Fruit fly (Drosophila melanogaster): Measurements from ENCODE around the gene CG11755.

CG11755 gene

DNA sequence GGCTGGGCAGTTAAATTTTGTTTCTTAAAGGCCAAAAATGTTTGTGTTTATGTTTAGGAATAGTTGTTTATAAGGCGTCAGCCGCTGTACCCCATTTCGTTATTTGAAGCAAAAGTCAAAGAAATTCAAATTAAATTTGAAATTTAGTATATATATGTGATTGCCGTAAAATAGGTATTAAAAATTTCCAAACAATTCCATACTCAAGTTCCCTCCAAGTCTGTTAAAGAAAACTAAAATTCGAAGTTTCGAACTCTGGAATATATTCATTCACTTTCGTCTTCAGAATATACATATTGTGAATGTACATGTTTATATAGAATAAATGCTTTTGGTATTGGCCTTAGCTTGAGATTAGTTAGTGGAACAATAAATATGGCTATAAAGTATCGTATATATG lies 16.1 kb upstream of the CG11755 start, which contains the start of gene bel:
Gene bel (minus strand): TSS at position 101 of the 400 bp plus-strand sequence.
- TF ChIP-seq Myc (optimal IDR thresholded peaks at IDR 0.05) (no peak), psq (optimal IDR thresholded peaks at IDR 0.05) (no peak)

DNA sequence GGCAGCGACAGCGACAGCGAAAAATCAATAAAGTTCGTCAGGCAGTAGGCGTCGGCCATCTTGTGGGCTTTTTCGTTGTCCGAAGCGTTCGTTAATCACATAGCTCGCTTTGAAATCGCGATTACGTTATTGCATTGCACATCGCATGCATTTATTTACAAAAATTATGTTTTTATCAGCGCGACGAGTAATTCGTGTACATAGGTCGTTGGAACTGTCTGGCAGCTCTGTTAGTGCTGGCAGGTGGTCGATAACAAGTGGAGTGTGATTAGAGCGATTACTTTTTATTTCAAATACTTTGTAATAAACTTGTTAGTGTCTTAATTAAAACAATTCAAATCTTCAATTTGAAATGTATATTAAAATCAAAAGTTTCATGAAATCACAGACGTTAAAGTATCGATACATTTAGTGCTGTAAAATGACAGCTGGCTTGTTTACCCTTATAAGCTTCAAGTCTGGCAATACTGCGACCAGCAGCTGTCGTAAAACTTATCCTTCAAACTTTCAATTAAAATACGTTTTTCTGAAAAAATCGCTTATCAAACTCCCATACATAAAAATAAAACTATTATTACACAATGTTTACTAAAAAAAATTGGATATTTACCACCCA lies 12.9 kb upstream of the CG11755 start, which contains the start of gene CG8032:
Gene CG8032 (plus strand): TSS at position 448 of the 616 bp plus-strand sequence.
- TF ChIP-seq Myc (optimal IDR thresholded peaks at IDR 0.05) (no peak), psq (optimal IDR thresholded peaks at IDR 0.05) (no peak), Sin3A (optimal IDR thresholded peaks at IDR 0.05) (no peak), ttk (optimal IDR thresholded peaks at IDR 0.05) (no peak), insv (optimal IDR thresholded peaks at IDR 0.05) (no peak), h (optimal IDR thresholded peaks at IDR 0.05) (no peak)

DNA sequence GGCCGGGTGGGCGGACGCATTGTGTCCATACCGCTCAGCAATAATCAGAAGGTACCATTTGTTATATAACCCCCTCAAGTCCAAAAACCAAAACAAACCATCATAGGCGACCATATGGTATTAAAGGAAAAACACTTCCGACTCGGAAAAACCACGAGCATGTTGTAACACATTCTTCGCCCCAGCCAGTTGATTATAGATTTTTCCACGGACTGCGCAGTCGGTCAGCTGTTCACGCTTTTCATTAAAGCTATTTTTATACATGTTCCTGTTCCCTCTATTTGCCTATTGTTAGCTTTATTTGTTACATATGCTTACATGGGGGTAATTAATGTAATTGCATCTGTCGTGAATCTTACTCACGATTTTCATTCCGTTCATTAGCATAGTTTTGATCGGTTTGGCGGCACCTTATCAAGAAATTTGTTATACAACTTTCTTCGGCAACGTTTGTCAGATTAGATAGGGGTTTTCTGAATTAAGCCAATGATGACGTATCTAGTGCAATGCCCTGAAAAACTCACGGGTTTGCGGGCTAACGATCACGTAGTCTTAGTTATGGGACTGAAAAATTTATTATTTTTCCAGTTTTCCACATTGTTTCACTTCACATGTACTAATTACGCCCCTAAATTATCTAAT lies 11.9 kb upstream of the CG11755 start:
- no peak for TF ChIP-seq h (optimal IDR thresholded peaks at IDR 0.05)
- TF ChIP-seq psq (optimal IDR thresholded peaks at IDR 0.05), result no peak

DNA sequence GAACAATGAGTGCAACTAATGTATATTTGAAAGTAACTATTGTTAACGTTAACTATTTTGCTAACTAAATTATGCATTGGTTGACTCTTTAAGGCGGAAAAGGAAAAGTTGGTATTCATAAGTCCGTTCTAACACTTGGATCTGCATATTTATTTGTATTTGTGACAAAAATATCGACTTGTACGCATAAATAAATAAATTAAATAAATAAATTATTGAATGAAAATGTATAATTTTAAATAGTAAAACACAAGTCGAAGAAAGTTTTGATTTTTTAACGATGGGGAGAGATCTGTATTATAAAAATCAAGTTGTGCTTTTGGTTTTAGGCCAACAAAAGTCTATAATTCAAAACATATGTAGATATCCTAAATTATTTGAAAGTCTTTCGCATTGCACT lies 9.1 kb upstream of the CG11755 start, which contains the start of gene CG8036:
Gene CG8036 (plus strand): TSS at position 301 of the 400 bp plus-strand sequence.
- TF ChIP-seq Sin3A (optimal IDR thresholded peaks at IDR 0.05), result no peak
- no peak for TF ChIP-seq h (optimal IDR thresholded peaks at IDR 0.05)
- TF ChIP-seq psq (optimal IDR thresholded peaks at IDR 0.05), result no peak
- TF ChIP-seq Myc (optimal IDR thresholded peaks at IDR 0.05), result no peak
- TF ChIP-seq insv (optimal IDR thresholded peaks at IDR 0.05), result no peak
- TF ChIP-seq ttk (optimal IDR thresholded peaks at IDR 0.05), result no peak

DNA sequence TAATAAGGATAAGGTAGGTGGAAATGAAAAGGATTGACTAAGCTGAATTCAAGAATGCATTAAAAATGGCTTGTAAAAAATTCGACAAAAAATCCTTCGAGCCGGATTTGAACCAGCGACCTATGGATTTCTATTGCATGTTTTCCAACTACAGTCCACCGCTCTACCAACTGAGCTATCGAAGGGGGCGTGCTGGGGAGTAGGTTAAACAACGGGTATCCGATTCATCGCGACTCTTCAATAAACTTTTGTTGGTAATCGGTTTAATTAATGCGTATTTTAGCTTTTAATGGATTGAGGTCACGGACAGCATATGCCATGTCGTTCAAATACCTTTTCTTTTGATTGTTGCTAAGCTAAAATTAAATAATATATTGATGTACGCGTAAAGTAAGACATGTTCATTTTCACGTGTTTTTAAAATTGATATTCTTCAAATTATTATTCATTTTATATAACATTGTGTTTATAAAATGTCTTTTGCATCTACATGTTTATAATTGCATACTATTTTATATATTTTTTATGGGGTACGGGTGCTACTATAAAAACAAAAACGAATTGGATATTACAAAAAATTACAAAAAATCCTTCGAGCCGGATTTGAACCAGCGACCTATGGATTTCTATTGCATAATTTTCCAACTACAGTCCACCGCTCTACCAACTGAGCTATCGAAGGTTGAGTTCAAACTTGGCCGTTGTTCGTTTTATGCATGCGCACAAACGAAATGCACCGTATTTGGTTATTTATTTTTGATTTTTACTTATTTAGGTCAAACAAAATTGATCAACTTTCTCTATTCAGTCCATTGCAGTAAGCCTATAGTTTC lies 8.5 kb upstream of the CG11755 start:
- TF ChIP-seq psq (optimal IDR thresholded peaks at IDR 0.05) (no peak), insv (optimal IDR thresholded peaks at IDR 0.05) (no peak), ttk (optimal IDR thresholded peaks at IDR 0.05) (no peak), Sin3A (optimal IDR thresholded peaks at IDR 0.05) (no peak), Myc (optimal IDR thresholded peaks at IDR 0.05) (no peak), h (optimal IDR thresholded peaks at IDR 0.05) (no peak)

DNA sequence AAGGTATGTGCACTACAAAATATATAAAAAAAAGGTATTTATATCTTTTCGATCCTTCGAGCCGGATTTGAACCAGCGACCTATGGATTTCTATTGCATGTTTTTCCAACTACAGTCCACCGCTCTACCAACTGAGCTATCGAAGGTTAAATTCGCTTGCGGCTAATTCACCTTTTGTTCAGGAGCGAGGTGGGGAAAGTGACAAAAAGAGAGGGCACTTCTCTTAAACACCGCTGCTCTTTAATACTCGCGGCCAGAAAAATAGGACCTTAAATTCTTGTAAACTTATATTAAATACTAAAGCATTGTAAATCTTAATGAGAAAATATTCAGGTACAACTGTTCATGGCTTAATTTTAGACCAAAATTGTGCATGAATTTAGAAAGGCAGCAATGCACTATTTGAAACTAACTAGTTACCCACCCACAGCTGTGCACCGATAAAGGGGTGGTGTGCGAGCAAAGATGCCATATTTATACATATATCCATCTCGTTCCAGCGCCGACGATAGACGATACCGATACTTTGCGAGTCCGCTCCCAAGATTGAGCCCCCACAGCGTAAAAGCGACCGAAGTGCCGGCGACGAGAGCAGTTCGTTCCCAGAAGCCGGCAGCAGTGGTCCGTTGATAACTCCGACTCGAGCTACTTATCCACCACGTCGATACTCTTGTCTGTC lies 7.5 kb upstream of the CG11755 start:
- no peak for TF ChIP-seq insv (optimal IDR thresholded peaks at IDR 0.05)
- TF ChIP-seq psq (optimal IDR thresholded peaks at IDR 0.05), result no peak
- no peak for TF ChIP-seq Myc (optimal IDR thresholded peaks at IDR 0.05)
- TF ChIP-seq h (optimal IDR thresholded peaks at IDR 0.05), result no peak
- no peak for TF ChIP-seq Sin3A (optimal IDR thresholded peaks at IDR 0.05)
- no peak for TF ChIP-seq ttk (optimal IDR thresholded peaks at IDR 0.05)

DNA sequence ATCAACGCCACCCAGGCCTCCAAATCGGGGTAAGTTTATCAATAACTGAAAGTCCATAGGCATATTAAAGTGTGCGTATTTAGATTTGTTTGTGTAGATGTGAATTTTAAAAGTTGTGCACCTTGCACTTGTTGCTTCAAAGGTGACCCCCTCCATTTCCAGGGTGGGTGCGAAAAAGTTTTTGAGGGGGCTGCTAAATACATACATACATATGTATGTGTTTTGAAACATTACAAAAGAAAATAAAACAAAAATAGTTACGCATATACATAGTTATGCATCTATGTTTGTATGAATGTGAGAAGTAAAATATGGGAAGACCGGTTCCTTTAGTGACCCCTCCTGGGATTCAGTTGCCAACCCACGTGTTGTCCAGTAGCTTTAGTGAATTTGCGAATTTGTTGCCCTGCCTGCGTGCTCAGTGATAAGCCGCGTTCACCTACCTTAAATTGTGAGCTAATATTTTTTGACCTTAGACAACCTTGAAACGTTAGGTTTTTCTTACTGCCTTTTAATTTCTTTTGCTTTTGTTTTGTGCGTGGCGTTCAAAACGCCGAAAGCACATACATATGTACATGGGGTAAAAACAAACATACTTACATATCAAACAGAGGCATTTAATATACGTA lies 6.7 kb upstream of the CG11755 start:
- TF ChIP-seq Myc (optimal IDR thresholded peaks at IDR 0.05) (no peak), Sin3A (optimal IDR thresholded peaks at IDR 0.05) (no peak), h (optimal IDR thresholded peaks at IDR 0.05) (no peak), psq (optimal IDR thresholded peaks at IDR 0.05) (no peak), insv (optimal IDR thresholded peaks at IDR 0.05) (no peak), ttk (optimal IDR thresholded peaks at IDR 0.05) (no peak)

DNA sequence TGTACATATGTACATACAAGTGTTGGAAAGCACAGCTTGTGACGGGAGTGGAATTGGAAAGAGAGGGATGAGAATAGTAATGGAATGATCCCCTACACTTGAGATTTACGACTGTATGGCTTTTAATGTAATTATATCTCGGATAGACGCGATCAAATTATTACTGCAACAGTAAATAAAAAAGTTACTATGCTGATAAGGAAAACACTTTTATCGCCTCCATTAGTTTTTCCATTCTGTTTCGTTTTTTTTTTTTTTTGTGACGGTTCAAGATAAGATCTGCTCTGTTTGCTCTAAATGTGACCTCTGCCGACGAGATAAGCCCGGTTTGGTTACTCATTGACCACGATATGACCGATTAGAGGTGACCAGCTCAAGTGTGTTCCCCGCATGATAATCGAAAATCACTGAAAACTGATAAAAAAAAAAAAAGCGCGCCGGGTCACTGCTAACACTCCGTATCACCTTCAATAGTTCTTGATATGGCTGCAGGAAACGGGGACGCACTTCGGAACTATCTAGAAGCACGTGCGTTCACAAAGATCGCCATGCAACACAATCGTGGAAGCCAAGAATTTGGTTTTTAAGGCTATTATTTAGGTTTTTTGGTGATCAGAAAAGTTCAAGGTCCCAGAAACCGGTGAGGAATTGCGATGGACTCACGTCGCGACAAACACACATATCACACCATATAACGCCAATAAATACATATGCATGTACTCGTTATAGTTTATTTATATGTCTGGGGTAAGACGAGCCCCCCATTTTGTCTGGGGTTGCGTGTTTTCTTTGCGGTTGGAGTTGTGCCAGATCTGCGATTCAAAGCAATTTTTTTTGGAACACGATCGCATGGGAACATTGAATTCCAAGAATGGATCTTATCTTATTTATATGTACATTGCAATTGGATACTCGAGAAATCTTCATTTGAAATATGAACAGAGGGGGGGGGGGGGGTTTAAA lies 5.9 kb upstream of the CG11755 start, which contains the start of gene p:
Gene p (minus strand): TSS at position 156 of the 963 bp plus-strand sequence.
- TF ChIP-seq ttk (optimal IDR thresholded peaks at IDR 0.05) (no peak), psq (optimal IDR thresholded peaks at IDR 0.05) (no peak), h (optimal IDR thresholded peaks at IDR 0.05) (no peak), insv (optimal IDR thresholded peaks at IDR 0.05) (no peak), Sin3A (optimal IDR thresholded peaks at IDR 0.05) (no peak), Myc (optimal IDR thresholded peaks at IDR 0.05) (no peak)

DNA sequence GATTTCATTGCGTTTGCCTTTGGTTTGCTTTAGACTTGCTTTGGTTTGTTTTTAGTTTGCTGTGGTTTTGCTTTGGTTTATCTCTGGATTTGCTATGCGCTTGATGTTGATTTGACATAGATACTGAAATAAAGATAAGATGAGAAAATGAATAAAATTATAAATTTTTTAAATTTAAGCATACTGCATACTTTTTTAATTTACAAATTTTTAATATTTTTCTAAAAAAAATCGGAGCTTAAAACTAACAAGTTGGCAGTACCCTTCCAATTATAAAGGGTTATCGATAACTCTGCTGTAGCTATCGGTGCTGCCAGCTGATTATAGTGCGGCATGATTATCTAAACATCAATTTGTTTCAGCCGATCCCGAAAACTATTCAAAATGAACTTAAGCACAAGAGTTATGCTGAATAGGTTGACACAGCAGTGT lies 2.9 kb upstream of the CG11755 start, which contains the start of gene mRpL19:
Gene mRpL19 (plus strand): TSS at position 307 of the 432 bp plus-strand sequence.
- no peak for TF ChIP-seq Myc (optimal IDR thresholded peaks at IDR 0.05)
- TF ChIP-seq Sin3A (optimal IDR thresholded peaks at IDR 0.05), result no peak
- no peak for TF ChIP-seq insv (optimal IDR thresholded peaks at IDR 0.05)
- TF ChIP-seq h (optimal IDR thresholded peaks at IDR 0.05), result no peak
- TF ChIP-seq ttk (optimal IDR thresholded peaks at IDR 0.05), result no peak
- TF ChIP-seq psq (optimal IDR thresholded peaks at IDR 0.05), result no peak

DNA sequence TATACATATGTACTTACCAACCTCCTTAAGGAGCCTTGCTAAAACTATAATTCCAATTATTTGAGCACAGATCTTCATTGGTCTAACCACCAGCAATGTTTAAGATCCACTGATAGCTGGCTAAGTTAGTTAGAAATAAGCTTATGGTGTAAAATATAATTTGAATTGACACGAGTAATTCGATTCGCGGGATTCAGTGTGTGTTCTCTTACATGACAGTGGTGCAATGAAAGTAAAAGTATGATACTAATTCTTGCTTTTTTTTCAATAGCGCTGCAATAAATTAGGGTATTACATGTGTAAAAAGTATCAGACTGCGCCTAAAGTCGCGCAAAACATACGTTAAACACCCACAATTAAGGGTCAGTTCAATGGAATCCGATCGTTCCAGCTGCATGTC lies 3.2 kb downstream of the CG11755 start, which contains the start of gene CG33325:
Gene CG33325 (minus strand): TSS at position 101 of the 400 bp plus-strand sequence.
- TF ChIP-seq Myc (optimal IDR thresholded peaks at IDR 0.05), result no peak
- TF ChIP-seq psq (optimal IDR thresholded peaks at IDR 0.05), result no peak
- no peak for TF ChIP-seq insv (optimal IDR thresholded peaks at IDR 0.05)
- no peak for TF ChIP-seq Sin3A (optimal IDR thresholded peaks at IDR 0.05)
- TF ChIP-seq h (optimal IDR thresholded peaks at IDR 0.05), result no peak
- no peak for TF ChIP-seq ttk (optimal IDR thresholded peaks at IDR 0.05)
